Worm (Caenorhabditis elegans) whole organism, late embryonic: ENCODE results near the gene flp-15.

ENCODE experiments used
- F13H6.1 ChIP-seq: sonication (generic microtip); optimal IDR thresholded peaks from 2 replicates; lab custom pipeline; 2016; ENCODE audit warnings: missing genetic modification characterization, missing compliant biosample characterization
- npax-4 ChIP-seq: sonication (generic microtip); optimal IDR thresholded peaks from 2 replicates; lab custom pipeline; 2016; ENCODE audit warnings: missing genetic modification characterization, missing compliant biosample characterization

DNA sequence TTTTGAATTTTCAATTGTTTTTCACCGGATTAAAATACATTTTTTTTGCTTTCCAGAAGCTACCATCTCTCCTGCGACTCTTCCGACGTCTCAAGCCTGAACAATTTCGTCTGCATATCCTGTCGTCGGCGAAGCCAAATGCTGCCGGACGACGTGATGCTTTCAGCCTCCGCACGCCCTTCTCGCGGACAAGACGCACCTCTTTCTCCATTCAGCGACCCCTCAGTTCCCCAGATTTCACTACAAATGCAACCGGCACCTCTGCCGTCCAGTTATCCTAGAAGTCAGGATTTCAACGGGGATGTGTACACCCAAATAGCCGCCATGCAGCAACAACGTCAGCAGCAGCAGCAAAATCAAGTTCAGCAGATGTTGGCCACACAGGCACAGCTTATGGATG lies 23.4 kb downstream of the flp-15 start:
- TF ChIP-seq F13H6.1 (tag; lab: Kevin White, UChicago) (no peak), npax-4 (tag; lab: Kevin White, UChicago) (no peak)
